Fruit fly (Drosophila melanogaster) whole organism, embryonic: ENCODE data around the gene CG4467.

Experiments used
- Atf-2 ChIP-seq: fragments of 200-800 bp; sonication (Bioruptor generic); optimal IDR thresholded peaks from 2 replicates; lab custom pipeline; 2016; ENCODE audit warnings: missing biosample characterization, missing genetic modification characterization
- Awh ChIP-seq: fragments of 200-800 bp; sonication (Bioruptor generic); IDR thresholded peaks from 2 replicates; pipeline ENCODE4, ENCODE4 v1.3.6; 2022; ENCODE audit warnings: missing biosample characterization, missing genetic modification characterization
- CG12155 ChIP-seq: fragments of 200-800 bp; sonication (Bioruptor generic); optimal IDR thresholded peaks from 3 replicates; lab custom pipeline; 2016; ENCODE audit warnings: missing biosample characterization, missing genetic modification characterization
- CG12769 ChIP-seq: fragments of 200-800 bp; sonication (Bioruptor generic); optimal IDR thresholded peaks from 2 replicates; lab custom pipeline; 2019; ENCODE audit warnings: missing biosample characterization, mild to moderate bottlenecking, missing genetic modification characterization, moderate library complexity
- CG12942 ChIP-seq: fragments of 200-800 bp; sonication (Bioruptor generic); optimal IDR thresholded peaks from 3 replicates; lab custom pipeline; 2016; ENCODE audit warnings: missing biosample characterization, missing genetic modification characterization
- CG13624 ChIP-seq: fragments of 200-800 bp; sonication (Bioruptor generic); optimal IDR thresholded peaks from 2 replicates; lab custom pipeline; 2016; ENCODE audit warnings: missing biosample characterization, missing genetic modification characterization
- CG14860 ChIP-seq: fragments of 200-800 bp; sonication (Bioruptor generic); IDR thresholded peaks from 3 replicates; pipeline ENCODE4 v1.3.6; 2022; ENCODE audit warnings: missing biosample characterization, missing genetic modification characterization; ENCODE audit not compliant: partially characterized antibody
- CG1602 ChIP-seq: fragments of 200-800 bp; sonication (Bioruptor generic); optimal IDR thresholded peaks from 3 replicates; lab custom pipeline; 2016; ENCODE audit warnings: missing biosample characterization, missing genetic modification characterization
- CG16779 ChIP-seq: fragments of 200-800 bp; sonication (Bioruptor generic); IDR thresholded peaks from 2 replicates; pipeline ENCODE4 v1.3.6; 2022; ENCODE audit warnings: missing biosample characterization, missing genetic modification characterization
- CG17912 ChIP-seq: fragments of 200-800 bp; sonication (Bioruptor generic); optimal IDR thresholded peaks from 2 replicates; lab custom pipeline; 2018; ENCODE audit warnings: missing biosample characterization, mild to moderate bottlenecking, missing genetic modification characterization
- CG1792 ChIP-seq: fragments of 200-800 bp; sonication (Bioruptor generic); optimal IDR thresholded peaks from 2 replicates; lab custom pipeline; 2016; ENCODE audit warnings: missing biosample characterization, missing genetic modification characterization
- CG2712 ChIP-seq: fragments of 200-800 bp; optimal IDR thresholded peaks from 3 replicates; lab custom pipeline; 2019; ENCODE audit warnings: missing biosample characterization, mild to moderate bottlenecking, missing genetic modification characterization, moderate library complexity
- CG30431 ChIP-seq: fragments of 200-800 bp; sonication (Bioruptor generic); optimal IDR thresholded peaks from 2 replicates; lab custom pipeline; 2017; ENCODE audit warnings: missing biosample characterization, missing genetic modification characterization
- CG3065 ChIP-seq: fragments of 200-800 bp; sonication (Bioruptor generic); optimal IDR thresholded peaks from 2 replicates; lab custom pipeline; 2016; ENCODE audit warnings: missing biosample characterization, missing genetic modification characterization
- CG32532 ChIP-seq: fragments of 200-800 bp; sonication (Bioruptor generic); IDR thresholded peaks from 2 replicates; pipeline ENCODE4 v1.3.6; 2022; ENCODE audit warnings: missing biosample characterization, missing genetic modification characterization
- CG3407 ChIP-seq: fragments of 200-800 bp; sonication (Bioruptor generic); optimal IDR thresholded peaks from 2 replicates; lab custom pipeline; 2018; ENCODE audit warnings: missing biosample characterization, mild to moderate bottlenecking, missing genetic modification characterization
- CG34376 ChIP-seq: fragments of 200-800 bp; sonication (Bioruptor generic); optimal IDR thresholded peaks from 2 replicates; lab custom pipeline; 2018; ENCODE audit warnings: missing biosample characterization, mild to moderate bottlenecking, missing genetic modification characterization
- CG3995 ChIP-seq: fragments of 200-800 bp; sonication (Bioruptor generic); optimal IDR thresholded peaks from 3 replicates; lab custom pipeline; 2016; ENCODE audit warnings: missing biosample characterization, missing genetic modification characterization
- CG4328 ChIP-seq: fragments of 200-800 bp; sonication (Bioruptor generic); optimal IDR thresholded peaks from 3 replicates; lab custom pipeline; 2017; ENCODE audit warnings: missing biosample characterization, missing genetic modification reagents, missing genetic modification characterization
- CG4854 ChIP-seq: fragments of 200-800 bp; sonication (Bioruptor generic); optimal IDR thresholded peaks from 2 replicates; lab custom pipeline; 2016; ENCODE audit warnings: missing biosample characterization, missing genetic modification characterization, inconsistent platforms
- CG6765 ChIP-seq: fragments of 200-800 bp; sonication (Bioruptor generic); optimal IDR thresholded peaks from 3 replicates; lab custom pipeline; 2017; ENCODE audit warnings: missing biosample characterization, mild to moderate bottlenecking, missing genetic modification characterization
- CG7357 ChIP-seq: fragments of 200-800 bp; sonication (Bioruptor generic); IDR thresholded peaks from 3 replicates; pipeline ENCODE4 v1.3.6; 2022; ENCODE audit warnings: missing biosample characterization, missing genetic modification characterization
- CG7745 ChIP-seq: fragments of 200-800 bp; sonication (Bioruptor generic); optimal IDR thresholded peaks from 2 replicates; lab custom pipeline; 2018; ENCODE audit warnings: missing biosample characterization, mild to moderate bottlenecking, missing genetic modification characterization, moderate library complexity
- CG8089 ChIP-seq: fragments of 200-800 bp; sonication (Bioruptor generic); optimal IDR thresholded peaks from 3 replicates; lab custom pipeline; 2016; ENCODE audit warnings: missing biosample characterization, missing genetic modification characterization
- CG9817 ChIP-seq: fragments of 200-800 bp; sonication (Bioruptor generic); optimal IDR thresholded peaks from 2 replicates; lab custom pipeline; 2018; ENCODE audit warnings: missing biosample characterization, mild to moderate bottlenecking, missing genetic modification characterization, moderate library complexity
- Hmx ChIP-seq: fragments of 200-800 bp; sonication (Bioruptor generic); optimal IDR thresholded peaks from 2 replicates; lab custom pipeline; 2016; ENCODE audit warnings: missing biosample characterization, missing genetic modification characterization
- Max ChIP-seq: fragments of 200-800 bp; sonication (Bioruptor generic); optimal IDR thresholded peaks from 2 replicates; lab custom pipeline; 2016; ENCODE audit warnings: missing biosample characterization, mild to moderate bottlenecking, missing genetic modification characterization
- NC2β ChIP-seq: fragments of 200-800 bp; sonication (Bioruptor generic); optimal IDR thresholded peaks from 2 replicates; lab custom pipeline; 2016; ENCODE audit warnings: missing biosample characterization, missing genetic modification characterization
- Oaz ChIP-seq: fragments of 200-800 bp; sonication (Bioruptor generic); IDR thresholded peaks from 2 replicates; pipeline ENCODE4 v1.3.6; 2022; ENCODE audit warnings: missing biosample characterization, missing genetic modification characterization
- Poxn ChIP-seq: fragments of 200-800 bp; sonication (Bioruptor generic); IDR thresholded peaks from 2 replicates; pipeline ENCODE4 v1.3.6; 2022; ENCODE audit warnings: missing biosample characterization, missing genetic modification characterization
- Ssrp ChIP-seq: fragments of 200-800 bp; sonication (Bioruptor generic); optimal IDR thresholded peaks from 2 replicates; lab custom pipeline; 2018; ENCODE audit warnings: missing biosample characterization, mild to moderate bottlenecking, missing genetic modification characterization, moderate library complexity
- bab2 ChIP-seq: fragments of 200-800 bp; sonication (Bioruptor generic); optimal IDR thresholded peaks from 2 replicates; lab custom pipeline; 2016; ENCODE audit warnings: missing biosample characterization, missing genetic modification characterization
- bowl ChIP-seq: fragments of 200-800 bp; sonication (Bioruptor generic); IDR thresholded peaks from 2 replicates; pipeline ENCODE4 v1.3.6; 2022; ENCODE audit warnings: missing biosample characterization, missing genetic modification characterization
- chinmo ChIP-seq: fragments of 200-800 bp; sonication (Bioruptor generic); IDR thresholded peaks from 4 replicates; pipeline ENCODE4 v1.3.6; 2022; ENCODE audit warnings: missing biosample characterization, missing genetic modification characterization; ENCODE audit not compliant: partially characterized antibody
- crol ChIP-seq: fragments of 200-800 bp; sonication (Bioruptor generic); IDR thresholded peaks from 2 replicates; pipeline ENCODE4 v1.3.6; 2022; ENCODE audit warnings: missing biosample characterization, missing genetic modification characterization
- dpn ChIP-seq, 2 experiments: fragments of 200-800 bp; sonication (Bioruptor generic); optimal IDR thresholded peaks; 3 replicates each; lab custom pipeline; 2016; ENCODE audit warnings: missing biosample characterization in 2 of 2, missing genetic modification characterization in 2 of 2
- dysf ChIP-seq: fragments of 200-800 bp; sonication (Bioruptor generic); IDR thresholded peaks from 3 replicates; pipeline ENCODE4 v1.3.6; 2022; ENCODE audit warnings: missing biosample characterization, missing genetic modification characterization
- ems ChIP-seq: fragments of 200-800 bp; sonication (Bioruptor generic); optimal IDR thresholded peaks from 3 replicates; lab custom pipeline; 2016; ENCODE audit warnings: missing biosample characterization, missing genetic modification characterization
- esg ChIP-seq: fragments of 200-800 bp; sonication (Bioruptor generic); conservative IDR thresholded peaks from 2 replicates; pipeline ENCODE4 v1.3.6; 2022; ENCODE audit warnings: missing biosample characterization, missing genetic modification characterization
- gem ChIP-seq: fragments of 200-800 bp; sonication (Bioruptor generic); optimal IDR thresholded peaks from 2 replicates; lab custom pipeline; 2019; ENCODE audit warnings: missing biosample characterization, mild to moderate bottlenecking, missing genetic modification characterization, moderate library complexity
- gro ChIP-seq: fragments of 200-800 bp; sonication (Bioruptor generic); optimal IDR thresholded peaks from 2 replicates; lab custom pipeline; 2016; ENCODE audit warnings: missing biosample characterization, missing genetic modification characterization
- jigr1 ChIP-seq: fragments of 200-800 bp; sonication (Bioruptor generic); IDR thresholded peaks from 3 replicates; pipeline ENCODE4 v1.3.6; 2022; ENCODE audit warnings: missing biosample characterization, missing genetic modification characterization
- knrl ChIP-seq: fragments of 200-800 bp; sonication (Bioruptor generic); IDR thresholded peaks from 3 replicates; pipeline ENCODE4 v1.3.6; 2022; ENCODE audit warnings: missing biosample characterization, missing genetic modification characterization; ENCODE audit not compliant: partially characterized antibody
- lab ChIP-seq: fragments of 200-800 bp; sonication (Bioruptor generic); optimal IDR thresholded peaks from 3 replicates; lab custom pipeline; 2017; ENCODE audit warnings: missing biosample characterization, missing genetic modification characterization, mild to moderate bottlenecking, moderate library complexity, missing genetic modification reagents
- lmd ChIP-seq: fragments of 200-800 bp; sonication (Bioruptor generic); IDR thresholded peaks from 2 replicates; pipeline ENCODE4 v1.3.6; 2022; ENCODE audit warnings: missing biosample characterization, missing genetic modification characterization
- nerfin-2 ChIP-seq: fragments of 200-800 bp; sonication (Bioruptor generic); IDR thresholded peaks from 2 replicates; pipeline ENCODE4 v1.3.6; 2022; ENCODE audit warnings: missing biosample characterization, missing genetic modification characterization; ENCODE audit not compliant: partially characterized antibody
- org-1 ChIP-seq: fragments of 200-800 bp; sonication (Bioruptor generic); optimal IDR thresholded peaks from 2 replicates; lab custom pipeline; 2017; ENCODE audit warnings: missing biosample characterization, missing genetic modification characterization
- sens-2 ChIP-seq: fragments of 200-800 bp; sonication (Bioruptor generic); IDR thresholded peaks from 2 replicates; pipeline ENCODE4 v1.3.6; 2022; ENCODE audit warnings: missing biosample characterization, missing genetic modification characterization
- so ChIP-seq: fragments of 200-800 bp; sonication (Bioruptor generic); IDR thresholded peaks from 3 replicates; pipeline ENCODE4 v1.3.6; 2022; ENCODE audit warnings: missing biosample characterization, missing genetic modification characterization
- ttk ChIP-seq: fragments of 200-800 bp; sonication (Bioruptor generic); IDR thresholded peaks from 2 replicates; pipeline ENCODE4 v2.1.2; 2022; ENCODE audit warnings: missing biosample characterization, missing genetic modification characterization
- unpg ChIP-seq: fragments of 200-800 bp; sonication (Bioruptor generic); optimal IDR thresholded peaks from 3 replicates; lab custom pipeline; 2018; ENCODE audit warnings: missing biosample characterization, mild to moderate bottlenecking, missing genetic modification characterization, moderate library complexity
- zfh1 ChIP-seq: fragments of 200-800 bp; sonication (Bioruptor generic); IDR thresholded peaks from 3 replicates; pipeline ENCODE4 v1.3.6; 2022; ENCODE audit warnings: missing biosample characterization, missing genetic modification characterization

The CG4467 gene

dm6 chr3R:23178052-23178591 is 70.6 kb downstream of the CG4467 start (continued):
- TF ChIP-seq esg (GFP tag; lab: Robert Waterston, UW) (no peak), CG1792 (GFP tag; lab: Kevin White, UChicago) (no peak), unpg (GFP tag; lab: Kevin White, UChicago) (no peak), Hmx (GFP tag; lab: Kevin White, UChicago) (no peak), chinmo (0 out of 4 replicates have a peak, but pooled peaks have one; percentile 37), ttk (GFP tag; lab: Robert Waterston, UW) (no peak), CG13624 (GFP tag; lab: Kevin White, UChicago) (no peak), NC2β (GFP tag; lab: Kevin White, UChicago) (no peak), CG30431 (no peak), CG17912 (no peak), zfh1 (GFP tag; lab: Robert Waterston, UW) (no peak), Max (GFP tag; lab: Kevin White, UChicago) (no peak), CG32532 (GFP tag; lab: Robert Waterston, UW) (no peak), CG9817 (no peak), CG3995 (GFP tag; lab: Kevin White, UChicago) (no peak), knrl (GFP tag; lab: Robert Waterston, UW) (no peak), org-1 (GFP tag; lab: Kevin White, UChicago) (no peak), CG14860 (no peak), CG8089 (GFP tag; lab: Kevin White, UChicago) (no peak), bowl (GFP tag; lab: Robert Waterston, UW) (no peak), gro (GFP tag; lab: Kevin White, UChicago) (no peak), ems (GFP tag; lab: Kevin White, UChicago) (no peak), CG2712 (no peak), Ssrp (tag; lab: Kevin White, UChicago) (no peak), CG4328 (no peak), crol (GFP tag; lab: Robert Waterston, UW) (peak; percentile 87), Awh (no peak), sens-2 (GFP tag; lab: Robert Waterston, UW) (no peak), CG16779 (GFP tag; lab: Robert Waterston, UW) (no peak), CG7357 (GFP tag; lab: Robert Waterston, UW) (no peak), CG4854 (GFP tag; lab: Kevin White, UChicago) (no peak), so (GFP tag; lab: Robert Waterston, UW) (no peak), CG1602 (no peak), gem (tag; lab: Kevin White, UChicago) (peak; percentile 12), jigr1 (GFP tag; lab: Robert Waterston, UW) (no peak), dpn (GFP tag; optimal IDR thresholded peaks at IDR 0.05; lab: Kevin White, UChicago) (no peak), CG12155 (GFP tag; lab: Kevin White, UChicago) (no peak), CG3407 (no peak), CG12769 (tag; lab: Kevin White, UChicago) (peak; percentile 5), Oaz (no peak), CG34376 (no peak), CG7745 (tag; lab: Kevin White, UChicago) (no peak), CG6765 (GFP tag; lab: Kevin White, UChicago) (no peak), nerfin-2 (GFP tag; lab: Robert Waterston, UW) (no peak), dysf (peak; percentile 24; the same call in 1 of the 3 replicates), Atf-2 (GFP tag; lab: Kevin White, UChicago) (no peak), CG3065 (GFP tag; lab: Kevin White, UChicago) (no peak), bab2 (GFP tag; lab: Kevin White, UChicago) (no peak), Poxn (GFP tag; lab: Robert Waterston, UW) (no peak), lmd (GFP tag; lab: Robert Waterston, UW) (no peak), CG12942 (GFP tag; lab: Kevin White, UChicago) (no peak), lab (GFP tag; lab: Kevin White, UChicago) (peak; percentile 71)
